Fruit fly (Drosophila melanogaster) whole organism, adult: ENCODE results near the gene CG31388.

ENCODE experiments used
- CG11617 ChIP-seq: fragments of 200-800 bp; sonication (Bioruptor generic); optimal IDR thresholded peaks from 2 replicates; lab custom pipeline; 2017; ENCODE audit warnings: mild to moderate bottlenecking, missing biosample characterization, missing genetic modification reagents, missing genetic modification characterization
- CG12768 ChIP-seq: fragments of 200-800 bp; sonication (Bioruptor generic); optimal IDR thresholded peaks from 2 replicates; lab custom pipeline; 2017; ENCODE audit warnings: missing biosample characterization, missing genetic modification characterization, mild to moderate bottlenecking, moderate library complexity, missing genetic modification reagents
- CG33017 ChIP-seq: fragments of 200-800 bp; sonication (Bioruptor generic); optimal IDR thresholded peaks from 2 replicates; lab custom pipeline; 2018; ENCODE audit warnings: missing biosample characterization, mild to moderate bottlenecking, missing genetic modification characterization, moderate library complexity
- CG5204 ChIP-seq: fragments of 200-800 bp; sonication (Bioruptor generic); optimal IDR thresholded peaks from 2 replicates; lab custom pipeline; 2016; ENCODE audit warnings: missing biosample characterization, missing genetic modification characterization
- CG7101 ChIP-seq: fragments of 200-800 bp; sonication (Bioruptor generic); optimal IDR thresholded peaks from 2 replicates; lab custom pipeline; 2018; ENCODE audit warnings: missing biosample characterization, mild to moderate bottlenecking, missing genetic modification characterization, moderate library complexity
- Clk ChIP-seq: fragments of 200-800 bp; sonication (Bioruptor generic); optimal IDR thresholded peaks from 2 replicates; lab custom pipeline; 2017; ENCODE audit warnings: missing biosample characterization, missing genetic modification characterization
- Mnt ChIP-seq: fragments of 200-800 bp; sonication (Bioruptor generic); optimal IDR thresholded peaks from 2 replicates; lab custom pipeline; 2016; ENCODE audit warnings: missing biosample characterization, mild to moderate bottlenecking, missing genetic modification characterization
- bab1 ChIP-seq: fragments of 200-800 bp; sonication (Bioruptor generic); optimal IDR thresholded peaks from 3 replicates; lab custom pipeline; 2019; ENCODE audit warnings: missing biosample characterization, mild to moderate bottlenecking, missing genetic modification characterization, moderate library complexity
- cic ChIP-seq: fragments of 200-800 bp; sonication (Bioruptor generic); optimal IDR thresholded peaks from 2 replicates; lab custom pipeline; 2017; ENCODE audit warnings: missing biosample characterization, mild to moderate bottlenecking, missing genetic modification characterization, moderate library complexity
- cnc ChIP-seq, 2 experiments: fragments of >200 bp; optimal IDR thresholded peaks; 2 replicates each; lab custom pipeline; 2017
- kay ChIP-seq: fragments of 200-800 bp; sonication (Bioruptor generic); peaks from one replicate; lab custom pipeline; 2016; ENCODE audit warnings: missing biosample characterization, missing genetic modification characterization, borderline replicate concordance
- pad ChIP-seq: fragments of 200-800 bp; sonication (Bioruptor generic); optimal IDR thresholded peaks from 3 replicates; lab custom pipeline; 2017; ENCODE audit warnings: missing biosample characterization, missing genetic modification characterization, mild to moderate bottlenecking, moderate library complexity, missing genetic modification reagents
- toe ChIP-seq: fragments of 200-800 bp; sonication (Bioruptor generic); optimal IDR thresholded peaks from 2 replicates; lab custom pipeline; 2016; ENCODE audit warnings: missing biosample characterization, missing genetic modification characterization

DNA sequence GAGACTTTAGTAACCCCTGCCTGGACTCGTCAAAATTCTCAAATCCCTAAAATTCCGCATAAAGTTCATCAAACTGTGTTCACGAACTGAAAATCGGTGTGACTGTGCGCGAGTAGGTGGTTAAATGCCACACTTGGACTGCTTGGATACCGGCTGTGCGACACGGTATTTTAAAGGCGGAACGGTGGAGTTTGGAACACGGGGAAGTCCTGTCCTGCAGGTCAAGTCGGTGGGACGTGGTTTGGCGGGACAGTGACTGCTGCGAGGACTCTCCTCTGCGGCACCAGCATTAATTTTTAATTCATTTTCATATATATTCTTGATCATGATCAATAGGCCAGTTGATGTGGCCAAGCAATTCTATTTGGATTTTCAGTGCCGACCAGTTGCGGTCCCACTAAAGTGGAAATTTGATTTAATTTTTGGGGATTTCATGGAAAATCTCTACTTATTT, 2.7 kb upstream of the CG31388 start, which contains the start of the genes Arfip and CG17721:
- TF ChIP-seq Clk (GFP tag; lab: Kevin White, UChicago): no peak
- no peak for TF ChIP-seq CG33017 (tag; lab: Kevin White, UChicago)
- TF ChIP-seq CG7101 (tag; lab: Kevin White, UChicago): no peak
- no peak for TF ChIP-seq bab1
- no peak for TF ChIP-seq CG11617 (GFP tag; lab: Kevin White, UChicago)
- no peak for TF ChIP-seq toe (GFP tag; lab: Kevin White, UChicago)
- TF ChIP-seq kay (GFP tag; lab: Kevin White, UChicago): no peak
- TF ChIP-seq Mnt (GFP tag; lab: Kevin White, UChicago): no peak
- no peak for TF ChIP-seq CG5204
- no peak for TF ChIP-seq cnc (optimal IDR thresholded peaks at IDR 0.05; lab: Kevin White, UChicago)
- no peak for TF ChIP-seq CG12768 (GFP tag; lab: Kevin White, UChicago)
- no peak for TF ChIP-seq cic
- no peak for TF ChIP-seq pad
